Fruit fly (Drosophila melanogaster) whole organism, embryonic: ENCODE results near the gene fusl.

Experiments used
- Aef1 ChIP-seq: fragments of 200-800 bp; sonication (Bioruptor generic); IDR thresholded peaks from 3 replicates; pipeline ENCODE4 v1.3.6; 2022; ENCODE audit warnings: missing biosample characterization, missing genetic modification characterization
- BEAF-32 ChIP-seq: fragments of 200-800 bp; sonication (Bioruptor generic); optimal IDR thresholded peaks from 3 replicates; lab custom pipeline; 2017; ENCODE audit warnings: missing biosample characterization, missing genetic modification characterization, mild to moderate bottlenecking, moderate library complexity, missing genetic modification reagents
- C15 ChIP-seq: fragments of 200-800 bp; sonication (Bioruptor generic); IDR thresholded peaks from 3 replicates; pipeline ENCODE4 v1.3.6; 2022; ENCODE audit warnings: missing biosample characterization, missing genetic modification characterization
- CG10431 ChIP-seq: fragments of 200-800 bp; sonication (Bioruptor generic); optimal IDR thresholded peaks from 3 replicates; lab custom pipeline; 2018; ENCODE audit warnings: missing biosample characterization, mild to moderate bottlenecking, missing genetic modification characterization
- CG11247 ChIP-seq: fragments of 200-800 bp; sonication (Bioruptor generic); IDR thresholded peaks from 2 replicates; pipeline ENCODE4 v1.3.6; 2022; ENCODE audit warnings: missing biosample characterization, missing genetic modification characterization
- CG11456 ChIP-seq: fragments of 200-800 bp; sonication (Bioruptor generic); IDR thresholded peaks from 3 replicates; pipeline ENCODE4 v1.3.6; 2022; ENCODE audit warnings: missing biosample characterization, missing genetic modification characterization
- CG11695 ChIP-seq: fragments of 200-800 bp; sonication (Bioruptor generic); IDR thresholded peaks from 3 replicates; pipeline ENCODE4 v1.3.6; 2022; ENCODE audit warnings: missing biosample characterization, missing genetic modification characterization
- CG12219 ChIP-seq: fragments of 200-800 bp; sonication (Bioruptor generic); optimal IDR thresholded peaks from 3 replicates; lab custom pipeline; 2018; ENCODE audit warnings: missing biosample characterization, mild to moderate bottlenecking, missing genetic modification characterization
- CG13624 ChIP-seq: fragments of 200-800 bp; sonication (Bioruptor generic); optimal IDR thresholded peaks from 2 replicates; lab custom pipeline; 2016; ENCODE audit warnings: missing biosample characterization, missing genetic modification characterization
- CG14710 ChIP-seq: fragments of 200-800 bp; sonication (Bioruptor generic); optimal IDR thresholded peaks from 3 replicates; lab custom pipeline; 2019; ENCODE audit warnings: missing biosample characterization, mild to moderate bottlenecking, missing genetic modification characterization, moderate library complexity
- CG15479 ChIP-seq: fragments of 200-800 bp; sonication (Bioruptor generic); optimal IDR thresholded peaks from 3 replicates; lab custom pipeline; 2019; ENCODE audit warnings: missing biosample characterization, mild to moderate bottlenecking, missing genetic modification characterization, moderate library complexity
- CG18764 ChIP-seq: fragments of 200-800 bp; sonication (Bioruptor generic); optimal IDR thresholded peaks from 3 replicates; lab custom pipeline; 2016; ENCODE audit warnings: missing biosample characterization, missing genetic modification characterization
- CG2678 ChIP-seq: fragments of 200-800 bp; sonication (Bioruptor generic); optimal IDR thresholded peaks from 3 replicates; lab custom pipeline; 2019; ENCODE audit warnings: missing biosample characterization, mild to moderate bottlenecking, missing genetic modification characterization, moderate library complexity
- CG2712 ChIP-seq: fragments of 200-800 bp; optimal IDR thresholded peaks from 3 replicates; lab custom pipeline; 2019; ENCODE audit warnings: missing biosample characterization, mild to moderate bottlenecking, missing genetic modification characterization, moderate library complexity
- CG3163 ChIP-seq: fragments of 200-800 bp; sonication (Bioruptor generic); optimal IDR thresholded peaks from 3 replicates; lab custom pipeline; 2016; ENCODE audit warnings: missing biosample characterization, missing genetic modification characterization
- CG33213 ChIP-seq: fragments of 200-800 bp; sonication (Bioruptor generic); optimal IDR thresholded peaks from 3 replicates; lab custom pipeline; 2016; ENCODE audit warnings: missing biosample characterization, missing genetic modification characterization
- CG34422 ChIP-seq: fragments of 200-800 bp; sonication (Bioruptor generic); IDR thresholded peaks from 3 replicates; pipeline ENCODE4 v1.3.6; 2022; ENCODE audit warnings: missing biosample characterization, missing genetic modification characterization
- CG3847 ChIP-seq: fragments of 200-800 bp; sonication (Bioruptor generic); IDR thresholded peaks from 2 replicates; pipeline ENCODE4 v1.3.6; 2022; ENCODE audit warnings: missing biosample characterization, missing genetic modification characterization
- CG4707 ChIP-seq: fragments of 200-800 bp; sonication (Bioruptor generic); optimal IDR thresholded peaks from 2 replicates; lab custom pipeline; 2018; ENCODE audit warnings: missing biosample characterization, mild to moderate bottlenecking, missing genetic modification characterization, moderate library complexity
- CG6272 ChIP-seq: fragments of 200-800 bp; sonication (Bioruptor generic); IDR thresholded peaks from 2 replicates; pipeline ENCODE4 v1.3.6; 2022; ENCODE audit warnings: missing biosample characterization, missing genetic modification characterization
- CG6654 ChIP-seq: fragments of 200-800 bp; sonication (Bioruptor generic); optimal IDR thresholded peaks from 2 replicates; lab custom pipeline; 2017; ENCODE audit warnings: missing biosample characterization, mild to moderate bottlenecking, missing genetic modification characterization
- CG9609 ChIP-seq: fragments of 200-800 bp; sonication (Bioruptor generic); optimal IDR thresholded peaks from 3 replicates; lab custom pipeline; 2016; ENCODE audit warnings: missing biosample characterization, missing genetic modification characterization
- D19B ChIP-seq: fragments of 200-800 bp; sonication (Bioruptor generic); optimal IDR thresholded peaks from 2 replicates; lab custom pipeline; 2017; ENCODE audit warnings: missing biosample characterization, mild to moderate bottlenecking, missing genetic modification characterization
- E2f2 ChIP-seq: fragments of 200-800 bp; sonication (Bioruptor generic); IDR thresholded peaks from 2 replicates; pipeline ENCODE4 v1.3.6; 2022; ENCODE audit warnings: missing biosample characterization, missing genetic modification characterization
- Elba2 ChIP-seq: fragments of 200-800 bp; sonication (Bioruptor generic); optimal IDR thresholded peaks from 3 replicates; lab custom pipeline; 2016; ENCODE audit warnings: missing biosample characterization, missing genetic modification characterization
- HLH4C ChIP-seq: fragments of 200-800 bp; sonication (Bioruptor generic); IDR thresholded peaks from 3 replicates; pipeline ENCODE4 v1.3.6; 2022; ENCODE audit warnings: missing biosample characterization, missing genetic modification characterization; ENCODE audit not compliant: partially characterized antibody
- Hand ChIP-seq: fragments of 200-800 bp; sonication (Bioruptor generic); optimal IDR thresholded peaks from 2 replicates; lab custom pipeline; 2017; ENCODE audit warnings: mild to moderate bottlenecking, missing biosample characterization, missing genetic modification reagents, missing genetic modification characterization
- Mad ChIP-seq: fragments of 200-800 bp; sonication (Bioruptor generic); optimal IDR thresholded peaks from 2 replicates; lab custom pipeline; 2016; ENCODE audit warnings: missing biosample characterization, missing genetic modification characterization
- Mes4 ChIP-seq: fragments of 200-800 bp; sonication (Bioruptor generic); optimal IDR thresholded peaks from 2 replicates; lab custom pipeline; 2016; ENCODE audit warnings: missing biosample characterization, missing genetic modification characterization
- NK7.1 ChIP-seq: fragments of 200-800 bp; sonication (Bioruptor generic); optimal IDR thresholded peaks from 3 replicates; lab custom pipeline; 2016; ENCODE audit warnings: missing biosample characterization, missing genetic modification characterization
- Opbp ChIP-seq: fragments of 200-800 bp; sonication (Bioruptor generic); IDR thresholded peaks from 3 replicates; pipeline ENCODE4 v1.3.6; 2022; ENCODE audit warnings: missing biosample characterization, missing genetic modification characterization; ENCODE audit not compliant: partially characterized antibody
- amos ChIP-seq: fragments of 200-800 bp; sonication (Bioruptor generic); IDR thresholded peaks from 2 replicates; pipeline ENCODE4 v1.3.6; 2022; ENCODE audit warnings: missing biosample characterization, missing genetic modification characterization; ENCODE audit not compliant: partially characterized antibody
- az2 ChIP-seq: fragments of 200-800 bp; sonication (Bioruptor generic); optimal IDR thresholded peaks from 3 replicates; lab custom pipeline; 2016; ENCODE audit warnings: missing biosample characterization, missing genetic modification characterization
- bsh ChIP-seq, 2 experiments: fragments of 200-800 bp; sonication (Bioruptor generic); optimal IDR thresholded peaks; 2 replicates each; lab custom pipeline; 2017 to 2018; ENCODE audit warnings: mild to moderate bottlenecking in 2 of 2, missing biosample characterization in 2 of 2, missing genetic modification characterization in 2 of 2, moderate library complexity in 1 of 2
- chn ChIP-seq: fragments of 200-800 bp; sonication (Bioruptor generic); optimal IDR thresholded peaks from 2 replicates; lab custom pipeline; 2016; ENCODE audit warnings: missing biosample characterization, missing genetic modification characterization
- ci ChIP-seq: fragments of 200-800 bp; sonication (Bioruptor generic); IDR thresholded peaks from 3 replicates; pipeline ENCODE4 v1.3.6; 2022; ENCODE audit warnings: missing biosample characterization, missing genetic modification characterization
- croc ChIP-seq: fragments of 200-800 bp; sonication (Bioruptor generic); conservative IDR thresholded peaks from 3 replicates; pipeline ENCODE4 v1.3.6; 2022; ENCODE audit warnings: missing biosample characterization, missing genetic modification characterization
- danr ChIP-seq: fragments of 200-800 bp; sonication (Bioruptor generic); IDR thresholded peaks from 2 replicates; pipeline ENCODE4 v1.3.6; 2022; ENCODE audit warnings: missing biosample characterization, missing genetic modification characterization
- fd96Cb ChIP-seq: fragments of 200-800 bp; sonication (Bioruptor generic); optimal IDR thresholded peaks from 2 replicates; lab custom pipeline; 2018; ENCODE audit warnings: missing biosample characterization, mild to moderate bottlenecking, missing genetic modification characterization, moderate library complexity
- kay ChIP-seq: fragments of 200-800 bp; sonication (Bioruptor generic); optimal IDR thresholded peaks from 2 replicates; lab custom pipeline; 2016; ENCODE audit warnings: missing biosample characterization, missing genetic modification characterization
- nau ChIP-seq: fragments of 200-800 bp; sonication (Bioruptor generic); optimal IDR thresholded peaks from 3 replicates; lab custom pipeline; 2017; ENCODE audit warnings: missing biosample characterization, mild to moderate bottlenecking, missing genetic modification characterization, missing genetic modification reagents
- prd ChIP-seq, 3 experiments: fragments of >200 bp in 2 of 3; fragments of 200-800 bp in 1 of 3; sonication (Bioruptor generic) in 1 of 3; optimal IDR thresholded peaks in 2 of 3; IDR thresholded peaks in 1 of 3; 2 replicates in 2 of 3; 3 replicates in 1 of 3; pipeline versions ENCODE4 v1.3.6 to Lab custom; 2017 to 2022; ENCODE audit warnings: missing biosample characterization in 1 of 3, missing genetic modification characterization in 1 of 3
- psq ChIP-seq: fragments of 200-800 bp; sonication (Bioruptor generic); optimal IDR thresholded peaks from 2 replicates; lab custom pipeline; 2017; ENCODE audit warnings: missing biosample characterization, missing genetic modification characterization
- scrt ChIP-seq: fragments of 200-800 bp; sonication (Bioruptor generic); optimal IDR thresholded peaks from 2 replicates; lab custom pipeline; 2018; ENCODE audit warnings: missing biosample characterization, mild to moderate bottlenecking, missing genetic modification characterization, moderate library complexity
- tap ChIP-seq: fragments of 200-800 bp; optimal IDR thresholded peaks from 3 replicates; lab custom pipeline; 2019; ENCODE audit warnings: missing biosample characterization, mild to moderate bottlenecking, missing genetic modification characterization, moderate library complexity
- twi ChIP-seq: fragments of 200-800 bp; optimal IDR thresholded peaks from 2 replicates; lab custom pipeline; 2019; ENCODE audit warnings: missing biosample characterization, mild to moderate bottlenecking, missing genetic modification characterization, moderate library complexity
- vfl ChIP-seq: fragments of 200-800 bp; sonication (Bioruptor generic); optimal IDR thresholded peaks from 2 replicates; lab custom pipeline; 2016; ENCODE audit warnings: missing biosample characterization, missing genetic modification characterization
- zfh2 ChIP-seq: fragments of 200-800 bp; sonication (Bioruptor generic); optimal IDR thresholded peaks from 2 replicates; lab custom pipeline; 2016; ENCODE audit warnings: missing biosample characterization, missing genetic modification characterization

The fusl gene

dm6 chr2L:5326414-5327265 lies 11.2 kb downstream of the fusl start, which contains the start of the genes Ncoa6 and cype (continued):
- TF ChIP-seq D19B (GFP tag; lab: Kevin White, UChicago) (no peak), Hand (no peak), CG15479 (GFP tag; lab: Kevin White, UChicago) (no peak), nau (no peak), zfh2 (GFP tag; lab: Kevin White, UChicago) (peak; percentile 30), CG2712 (peak; percentile 76), az2 (peak; percentile 30), Opbp (GFP tag; lab: Robert Waterston, UW) (peak; percentile 76; the same call in 2 of the 3 replicates), CG6272 (GFP tag; lab: Robert Waterston, UW) (0 out of 2 replicates have a peak, but pooled peaks have one; percentile 4), CG2678 (tag; lab: Kevin White, UChicago) (peak; percentile 71), kay (GFP tag; lab: Kevin White, UChicago) (no peak), E2f2 (peak; percentile 34; the same call in 1 of the 2 replicates), CG11695 (GFP tag; lab: Robert Waterston, UW) (no peak), CG14710 (peak; percentile 69), chn (GFP tag; lab: Kevin White, UChicago) (peak; percentile 6), CG18764 (GFP tag; lab: Kevin White, UChicago) (peak; percentile 28), Mad (GFP tag; lab: Kevin White, UChicago) (no peak), CG3847 (GFP tag; lab: Robert Waterston, UW) (peak; percentile 84), twi (tag; lab: Kevin White, UChicago) (peak; percentile 38), Elba2 (GFP tag; lab: Kevin White, UChicago) (no peak), CG13624 (GFP tag; lab: Kevin White, UChicago) (no peak), CG11456 (GFP tag; lab: Robert Waterston, UW) (peak; percentile 68; the same call in 2 of the 3 replicates), HLH4C (GFP tag; lab: Robert Waterston, UW) (peak; percentile 68), Mes4 (GFP tag; lab: Kevin White, UChicago) (no peak), CG4707 (GFP tag; lab: Kevin White, UChicago) (no peak), NK7.1 (GFP tag; lab: Kevin White, UChicago) (no peak), vfl (GFP tag; lab: Kevin White, UChicago) (peak; percentile 16), prd (optimal IDR thresholded peaks at IDR 0.05; lab: Kevin White, UChicago) (no peak), prd (GFP tag; IDR thresholded peaks at IDR 0.05; lab: Robert Waterston, UW) (peak; percentile 58), C15 (no peak), CG10431 (GFP tag; lab: Kevin White, UChicago) (peak; percentile 12), CG12219 (GFP tag; lab: Kevin White, UChicago) (no peak), CG9609 (no peak), BEAF-32 (peak; percentile 74), psq (GFP tag; lab: Kevin White, UChicago) (peak; percentile 6), CG33213 (GFP tag; lab: Kevin White, UChicago) (peak; percentile 17), CG34422 (GFP tag; lab: Robert Waterston, UW) (peak; percentile 40; the same call in 2 of the 3 replicates), bsh (GFP tag; optimal IDR thresholded peaks at IDR 0.05; lab: Kevin White, UChicago) (peak in 1 of 2 experiments; percentile 53), CG3163 (GFP tag; lab: Kevin White, UChicago) (no peak), amos (peak; percentile 88), CG11247 (GFP tag; lab: Robert Waterston, UW) (peak; percentile 22; the same call in 1 of the 2 replicates), croc (GFP tag; lab: Robert Waterston, UW) (no peak), tap (tag; lab: Kevin White, UChicago) (peak; percentile 15), ci (0 out of 3 replicates have a peak, but pooled peaks have one; percentile 46), fd96Cb (tag; lab: Kevin White, UChicago) (peak; percentile 41), scrt (GFP tag; lab: Kevin White, UChicago) (no peak), CG6654 (GFP tag; lab: Kevin White, UChicago) (no peak), danr (GFP tag; lab: Robert Waterston, UW) (no peak), Aef1 (GFP tag; lab: Robert Waterston, UW) (peak; percentile 40; the same call in 2 of the 3 replicates)
